Worm (Caenorhabditis elegans) whole organism, late embryonic: ENCODE data around the gene C10A4.6.

Experiments used
- elt-2 ChIP-seq: sonication (generic microtip); optimal IDR thresholded peaks from 2 replicates; lab custom pipeline; 2016; ENCODE audit warnings: missing genetic modification reagents, missing genetic modification characterization, missing compliant biosample characterization
- hlh-30 ChIP-seq: sonication (generic microtip); optimal IDR thresholded peaks from 2 replicates; lab custom pipeline; 2017; ENCODE audit warnings: antibody characterized with exemption, missing genetic modification characterization, missing compliant biosample characterization; ENCODE audit not compliant: insufficient read depth

DNA sequence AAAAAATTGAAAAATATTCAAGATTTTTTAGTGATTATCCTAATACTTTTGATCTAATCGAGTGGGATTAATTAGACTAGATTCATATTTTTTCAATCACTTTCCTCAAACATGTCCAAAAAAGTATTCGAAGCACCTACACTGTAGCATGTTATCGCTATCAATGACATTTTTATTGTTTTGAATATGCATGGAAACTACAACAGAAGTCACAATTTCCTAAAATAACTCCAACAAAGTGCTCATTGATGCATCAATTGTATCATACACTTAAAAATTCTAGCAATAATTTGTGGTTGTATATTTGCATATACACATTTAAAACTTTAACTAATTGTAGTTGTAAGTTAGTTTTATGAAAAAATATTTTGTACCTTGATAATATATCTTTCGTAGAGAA is 49.7 kb downstream of the C10A4.6 start:
- no peak for TF ChIP-seq hlh-30 (tag; lab: Kevin White, UChicago)
- no peak for TF ChIP-seq elt-2
